Worm (Caenorhabditis elegans) whole organism, late embryonic: ENCODE measurements around the gene K10H10.10.
A peak's percentile ranks its signal among the peaks of the same experiment; 100 is the strongest.

ENCODE experiments used
- C38D4.7 ChIP-seq: fragments of 200-800 bp; sonication (Bioruptor generic); optimal IDR thresholded peaks from 2 replicates; lab custom pipeline; 2018; ENCODE audit warnings: mild to moderate bottlenecking, missing genetic modification characterization, moderate library complexity, missing compliant biosample characterization
- F13H6.1 ChIP-seq: sonication (generic microtip); optimal IDR thresholded peaks from 2 replicates; lab custom pipeline; 2016; ENCODE audit warnings: missing genetic modification characterization, missing compliant biosample characterization
- K09A11.1 ChIP-seq: sonication (generic microtip); optimal IDR thresholded peaks from 2 replicates; lab custom pipeline; 2017; ENCODE audit warnings: antibody characterized with exemption, mild to moderate bottlenecking, missing genetic modification characterization, missing compliant biosample characterization; ENCODE audit not compliant: insufficient read depth
- Y22D7AL.16 ChIP-seq: sonication (generic microtip); optimal IDR thresholded peaks from 2 replicates; lab custom pipeline; 2016; ENCODE audit warnings: missing genetic modification characterization, missing compliant biosample characterization
- ceh-14 ChIP-seq: sonication (generic microtip); optimal IDR thresholded peaks from 2 replicates; lab custom pipeline; 2016; ENCODE audit warnings: missing genotype, missing genetic modification characterization, missing compliant biosample characterization
- ceh-19 ChIP-seq: fragments of 200-800 bp; sonication (Bioruptor generic); optimal IDR thresholded peaks from 2 replicates; lab custom pipeline; 2018; ENCODE audit warnings: mild to moderate bottlenecking, missing genetic modification characterization, missing compliant biosample characterization
- ceh-2 ChIP-seq: sonication (generic microtip); optimal IDR thresholded peaks from 2 replicates; lab custom pipeline; 2016; ENCODE audit warnings: missing genotype, missing genetic modification characterization, missing compliant biosample characterization
- ceh-22 ChIP-seq: sonication (generic microtip); optimal IDR thresholded peaks from 2 replicates; lab custom pipeline; 2017; ENCODE audit warnings: missing biosample characterization, missing genetic modification characterization
- ceh-24 ChIP-seq: sonication (generic microtip); optimal IDR thresholded peaks from 2 replicates; lab custom pipeline; 2016; ENCODE audit warnings: mild to moderate bottlenecking, missing genetic modification characterization, missing compliant biosample characterization
- ceh-30 ChIP-seq: fragments of 150-350 bp; optimal IDR thresholded peaks from 2 replicates; lab custom pipeline; 2014; ENCODE audit warnings: missing biosample characterization, missing genetic modification characterization
- ceh-31 ChIP-seq: sonication (generic microtip); optimal IDR thresholded peaks from 2 replicates; lab custom pipeline; 2016; ENCODE audit warnings: missing genetic modification characterization, missing compliant biosample characterization
- ceh-34 ChIP-seq: sonication (generic microtip); optimal IDR thresholded peaks from 2 replicates; lab custom pipeline; 2016; ENCODE audit warnings: mild to moderate bottlenecking, missing genetic modification characterization, missing compliant biosample characterization
- ceh-45 ChIP-seq: fragments of 200-800 bp; sonication (Bioruptor generic); IDR thresholded peaks from 2 replicates; pipeline ENCODE4 v1.3.6; 2022; ENCODE audit warnings: missing genetic modification reagents, missing genetic modification characterization, missing compliant biosample characterization
- ceh-48 ChIP-seq: sonication (generic microtip); optimal IDR thresholded peaks from 2 replicates; lab custom pipeline; 2016; ENCODE audit warnings: missing genetic modification characterization, inconsistent platforms, missing compliant biosample characterization
- ceh-6 ChIP-seq: fragments of 200-800 bp; sonication (Bioruptor generic); optimal IDR thresholded peaks from 2 replicates; lab custom pipeline; 2018; ENCODE audit warnings: mild to moderate bottlenecking, missing genetic modification characterization, missing compliant biosample characterization
- ceh-9 ChIP-seq: sonication (generic microtip); optimal IDR thresholded peaks from 2 replicates; lab custom pipeline; 2016; ENCODE audit warnings: mild to moderate bottlenecking, missing genetic modification characterization, inconsistent platforms, missing compliant biosample characterization
- dmd-4 ChIP-seq: sonication (generic microtip); optimal IDR thresholded peaks from 2 replicates; lab custom pipeline; 2016; ENCODE audit warnings: borderline replicate concordance, missing genetic modification characterization, missing compliant biosample characterization
- elt-2 ChIP-seq: sonication (generic microtip); optimal IDR thresholded peaks from 2 replicates; lab custom pipeline; 2016; ENCODE audit warnings: missing genetic modification reagents, missing genetic modification characterization, missing compliant biosample characterization
- elt-4 ChIP-seq: sonication (generic microtip); optimal IDR thresholded peaks from 2 replicates; lab custom pipeline; 2016; ENCODE audit warnings: missing genetic modification characterization, missing compliant biosample characterization
- ets-4 ChIP-seq: sonication (generic microtip); optimal IDR thresholded peaks from 2 replicates; lab custom pipeline; 2016; ENCODE audit warnings: missing genetic modification characterization, missing compliant biosample characterization
- eyg-1 ChIP-seq: sonication (generic microtip); optimal IDR thresholded peaks from 2 replicates; lab custom pipeline; 2016; ENCODE audit warnings: missing genotype, missing genetic modification characterization, missing compliant biosample characterization
- fax-1 ChIP-seq: sonication (generic microtip); optimal IDR thresholded peaks from 2 replicates; lab custom pipeline; 2016; ENCODE audit warnings: missing genotype, missing genetic modification characterization, missing compliant biosample characterization
- fkh-10 ChIP-seq: fragments of 150-350 bp; optimal IDR thresholded peaks from 2 replicates; lab custom pipeline; 2014; ENCODE audit warnings: missing biosample characterization, missing genetic modification reagents, missing genetic modification characterization
- fkh-6 ChIP-seq: sonication (generic microtip); optimal IDR thresholded peaks from 2 replicates; lab custom pipeline; 2016; ENCODE audit warnings: missing genetic modification characterization, missing compliant biosample characterization
- gmeb-2 ChIP-seq: sonication (generic microtip); optimal IDR thresholded peaks from 2 replicates; lab custom pipeline; 2016; ENCODE audit warnings: missing genetic modification characterization, inconsistent platforms, missing compliant biosample characterization
- hlh-13 ChIP-seq: fragments of 200-800 bp; sonication (Bioruptor generic); optimal IDR thresholded peaks from 2 replicates; lab custom pipeline; 2018; ENCODE audit warnings: mild to moderate bottlenecking, missing genetic modification characterization, missing compliant biosample characterization
- hlh-15 ChIP-seq: sonication (generic microtip); optimal IDR thresholded peaks from 2 replicates; lab custom pipeline; 2016; ENCODE audit warnings: missing genetic modification characterization, missing compliant biosample characterization
- hlh-30 ChIP-seq: sonication (generic microtip); optimal IDR thresholded peaks from 2 replicates; lab custom pipeline; 2017; ENCODE audit warnings: antibody characterized with exemption, missing genetic modification characterization, missing compliant biosample characterization; ENCODE audit not compliant: insufficient read depth
- hlh-8 ChIP-seq: sonication (generic microtip); optimal IDR thresholded peaks from 2 replicates; lab custom pipeline; 2016; ENCODE audit warnings: missing genotype, missing genetic modification characterization, missing compliant biosample characterization
- lin-11 ChIP-seq: fragments of 200-800 bp; sonication (Bioruptor generic); optimal IDR thresholded peaks from 2 replicates; lab custom pipeline; 2018; ENCODE audit warnings: mild to moderate bottlenecking, missing genetic modification characterization, missing compliant biosample characterization
- madf-2 ChIP-seq: sonication (generic microtip); optimal IDR thresholded peaks from 2 replicates; lab custom pipeline; 2017; ENCODE audit warnings: missing genetic modification characterization, missing compliant biosample characterization
- nfya-1 ChIP-seq: sonication (generic microtip); optimal IDR thresholded peaks from 2 replicates; lab custom pipeline; 2017; ENCODE audit warnings: missing genetic modification characterization, mild to moderate bottlenecking, missing compliant biosample characterization, antibody characterized with exemption, moderate library complexity
- odd-2 ChIP-seq: sonication (generic microtip); optimal IDR thresholded peaks from 2 replicates; lab custom pipeline; 2017; ENCODE audit warnings: antibody characterized with exemption, mild to moderate bottlenecking, missing genetic modification characterization, missing compliant biosample characterization
- pat-9 ChIP-seq: fragments of 200-800 bp; sonication (Bioruptor generic); optimal IDR thresholded peaks from 2 replicates; lab custom pipeline; 2018; ENCODE audit warnings: mild to moderate bottlenecking, missing genetic modification characterization, moderate library complexity, missing compliant biosample characterization
- pax-1 ChIP-seq: fragments of 150-350 bp; optimal IDR thresholded peaks from 2 replicates; lab custom pipeline; 2014; ENCODE audit warnings: missing biosample characterization, missing genetic modification characterization
- pha-2 ChIP-seq: sonication (generic microtip); optimal IDR thresholded peaks from 2 replicates; lab custom pipeline; 2017; ENCODE audit warnings: mild to moderate bottlenecking, missing genetic modification characterization, missing compliant biosample characterization
- pha-4 ChIP-seq: fragments of 150-350 bp; optimal IDR thresholded peaks from 2 replicates; lab custom pipeline; 2018; ENCODE audit warnings: missing biosample characterization, missing genetic modification reagents, missing genetic modification characterization
- pqm-1 ChIP-seq: sonication (generic microtip); optimal IDR thresholded peaks from 2 replicates; lab custom pipeline; 2016; ENCODE audit warnings: missing genetic modification characterization, missing compliant biosample characterization
- rnt-1 ChIP-seq: sonication (generic microtip); optimal IDR thresholded peaks from 2 replicates; lab custom pipeline; 2016; ENCODE audit warnings: missing genetic modification characterization, missing compliant biosample characterization
- sox-2 ChIP-seq: fragments of 200-800 bp; sonication (Bioruptor generic); IDR thresholded peaks from 2 replicates; pipeline ENCODE4 v1.3.6; 2022; ENCODE audit warnings: missing genetic modification reagents, missing genetic modification characterization, missing compliant biosample characterization
- sox-4 ChIP-seq: sonication (generic microtip); optimal IDR thresholded peaks from 2 replicates; lab custom pipeline; 2017; ENCODE audit warnings: mild to moderate bottlenecking, missing genetic modification characterization, inconsistent platforms, missing compliant biosample characterization
- tbx-2 ChIP-seq: sonication (generic microtip); optimal IDR thresholded peaks from 2 replicates; lab custom pipeline; 2016; ENCODE audit warnings: missing genetic modification characterization, missing compliant biosample characterization
- ttx-3 ChIP-seq: sonication (generic microtip); optimal IDR thresholded peaks from 2 replicates; lab custom pipeline; 2016; ENCODE audit warnings: missing genetic modification reagents, missing genetic modification characterization, missing compliant biosample characterization
- unc-3 ChIP-seq, 2 experiments: fragments of 200-800 bp in 1 of 2; sonication (Bioruptor generic) in 1 of 2; sonication (generic microtip) in 1 of 2; conservative IDR thresholded peaks in 1 of 2; optimal IDR thresholded peaks in 1 of 2; 2 replicates each; pipeline versions ENCODE4 v1.3.6 to Lab custom; 2016 to 2022; ENCODE audit warnings: missing compliant biosample characterization in 2 of 2, missing genetic modification characterization in 2 of 2, missing genetic modification reagents in 1 of 2
- unc-55 ChIP-seq: sonication (generic microtip); optimal IDR thresholded peaks from 2 replicates; lab custom pipeline; 2017; ENCODE audit warnings: missing biosample characterization, missing genetic modification reagents, missing genetic modification characterization
- unc-86 ChIP-seq: sonication (generic microtip); optimal IDR thresholded peaks from 2 replicates; lab custom pipeline; 2016; ENCODE audit warnings: missing genetic modification characterization, missing compliant biosample characterization
- zip-5 ChIP-seq: sonication (generic microtip); optimal IDR thresholded peaks from 2 replicates; lab custom pipeline; 2016; ENCODE audit warnings: missing genetic modification characterization, missing compliant biosample characterization

The K10H10.10 gene

ce11 chrII:14494464-14494863 lies 13.1 kb upstream of the K10H10.10 start:
- TF ChIP-seq tbx-2 (tag; lab: Kevin White, UChicago) (no peak), elt-4 (tag; lab: Kevin White, UChicago) (no peak), fax-1 (tag; lab: Kevin White, UChicago) (no peak), elt-2 (tag; lab: Kevin White, UChicago) (peak; percentile 85), lin-11 (no peak)

ce11 chrII:14495341-14495740 lies 12.2 kb upstream of the K10H10.10 start:
- TF ChIP-seq elt-2 (tag; lab: Kevin White, UChicago) (no peak), gmeb-2 (tag; lab: Kevin White, UChicago) (no peak), hlh-13 (GFP tag; lab: Kevin White, UChicago) (no peak), pqm-1 (tag; lab: Kevin White, UChicago) (no peak), sox-4 (tag; lab: Kevin White, UChicago) (no peak), C38D4.7 (GFP tag; lab: Kevin White, UChicago) (no peak), ceh-9 (tag; lab: Kevin White, UChicago) (no peak), ttx-3 (tag; lab: Kevin White, UChicago) (no peak), nfya-1 (tag; lab: Kevin White, UChicago) (no peak), ceh-19 (GFP tag; lab: Kevin White, UChicago) (no peak), ets-4 (tag; lab: Kevin White, UChicago) (no peak), pha-2 (tag; lab: Kevin White, UChicago) (no peak), ceh-45 (GFP tag; lab: Robert Waterston, UW) (no peak), ceh-34 (no peak), unc-86 (tag; lab: Kevin White, UChicago) (no peak)
- TF ChIP-seq, all 69 proteins: peak for 0

ce11 chrII:14496809-14497208 lies 10.8 kb upstream of the K10H10.10 start:
- TF ChIP-seq ceh-30 (tag; lab: Kevin White, UChicago) (peak; percentile 73), ceh-2 (tag; lab: Kevin White, UChicago) (peak; percentile 66), fax-1 (tag; lab: Kevin White, UChicago) (peak; percentile 68), elt-4 (tag; lab: Kevin White, UChicago) (no peak), unc-55 (GFP tag; lab: Kevin White, UChicago) (no peak), ceh-6 (GFP tag; lab: Kevin White, UChicago) (peak; percentile 92), sox-2 (GFP tag; lab: Robert Waterston, UW) (peak; percentile 79), eyg-1 (tag; lab: Kevin White, UChicago) (peak; percentile 83), ceh-24 (peak; percentile 34), zip-5 (tag; lab: Kevin White, UChicago) (peak; percentile 68), odd-2 (tag; lab: Kevin White, UChicago) (peak; percentile 58), pha-4 (tag; lab: Kevin White, UChicago) (no peak), unc-3 (GFP tag; conservative IDR thresholded peaks at IDR 0.05; lab: Robert Waterston, UW) (peak; percentile 78), unc-3 (tag; optimal IDR thresholded peaks at IDR 0.05; lab: Kevin White, UChicago) (peak; percentile 80), pqm-1 (tag; lab: Kevin White, UChicago) (peak; percentile 90), hlh-8 (peak; percentile 63), tbx-2 (tag; lab: Kevin White, UChicago) (peak; percentile 91), ceh-48 (tag; lab: Kevin White, UChicago) (peak; percentile 77), madf-2 (tag; lab: Kevin White, UChicago) (peak; percentile 86), dmd-4 (peak; percentile 75), ets-4 (tag; lab: Kevin White, UChicago) (peak; percentile 63), ceh-22 (tag; lab: Kevin White, UChicago) (peak; percentile 35), fkh-6 (peak; percentile 85), pat-9 (tag; lab: Kevin White, UChicago) (peak; percentile 90), pax-1 (no peak), ttx-3 (tag; lab: Kevin White, UChicago) (peak; percentile 80), K09A11.1 (peak; percentile 89), gmeb-2 (tag; lab: Kevin White, UChicago) (peak; percentile 86), rnt-1 (tag; lab: Kevin White, UChicago) (peak; percentile 96), F13H6.1 (peak; percentile 73), sox-4 (tag; lab: Kevin White, UChicago) (peak; percentile 80), hlh-15 (peak; percentile 71), ceh-14 (tag; lab: Kevin White, UChicago) (peak; percentile 70), ceh-31 (peak; percentile 68), hlh-30 (tag; lab: Kevin White, UChicago) (peak; percentile 24), fkh-10 (GFP tag; lab: Kevin White, UChicago) (no peak), Y22D7AL.16 (peak; percentile 71)
